Fruit fly (Drosophila melanogaster) whole organism, embryonic: ENCODE measurements around the gene UBL3.

Experiments
- Adf1 ChIP-seq: fragments of 200-800 bp; sonication (Bioruptor generic); IDR thresholded peaks from 2 replicates; pipeline ENCODE4 v1.3.6; 2022; ENCODE audit warnings: missing biosample characterization, missing genetic modification characterization
- Antp ChIP-seq: fragments of 200-800 bp; sonication (Bioruptor generic); optimal IDR thresholded peaks from 3 replicates; lab custom pipeline; 2016; ENCODE audit warnings: missing biosample characterization, missing genetic modification characterization
- Awh ChIP-seq: fragments of 200-800 bp; sonication (Bioruptor generic); IDR thresholded peaks from 2 replicates; pipeline ENCODE4, ENCODE4 v1.3.6; 2022; ENCODE audit warnings: missing biosample characterization, missing genetic modification characterization
- Bdp1 ChIP-seq: fragments of 200-800 bp; sonication (Bioruptor generic); optimal IDR thresholded peaks from 3 replicates; lab custom pipeline; 2016; ENCODE audit warnings: missing biosample characterization, missing genetic modification characterization
- CG10366 ChIP-seq: fragments of 200-800 bp; sonication (Bioruptor generic); IDR thresholded peaks from 2 replicates; pipeline ENCODE4 v1.3.6; 2022; ENCODE audit warnings: missing biosample characterization, missing genetic modification characterization
- CG10462 ChIP-seq: fragments of 200-800 bp; sonication (Bioruptor generic); optimal IDR thresholded peaks from 2 replicates; lab custom pipeline; 2016; ENCODE audit warnings: missing biosample characterization, missing genetic modification characterization
- CG11085 ChIP-seq: fragments of 200-800 bp; sonication (Bioruptor generic); IDR thresholded peaks from 2 replicates; pipeline ENCODE4 v1.3.6; 2022; ENCODE audit warnings: missing biosample characterization, missing genetic modification characterization
- CG11560 ChIP-seq: fragments of 200-800 bp; sonication (Bioruptor generic); IDR thresholded peaks from 3 replicates; pipeline ENCODE4 v1.3.6; 2022; ENCODE audit warnings: missing biosample characterization, missing genetic modification characterization
- CG12219 ChIP-seq: fragments of 200-800 bp; sonication (Bioruptor generic); optimal IDR thresholded peaks from 3 replicates; lab custom pipeline; 2018; ENCODE audit warnings: missing biosample characterization, mild to moderate bottlenecking, missing genetic modification characterization
- CG13287 ChIP-seq: fragments of 200-800 bp; sonication (Bioruptor generic); IDR thresholded peaks from 2 replicates; pipeline ENCODE4 v1.3.6; 2022; ENCODE audit warnings: missing biosample characterization, missing genetic modification characterization; ENCODE audit not compliant: partially characterized antibody
- CG13624 ChIP-seq: fragments of 200-800 bp; sonication (Bioruptor generic); optimal IDR thresholded peaks from 2 replicates; lab custom pipeline; 2016; ENCODE audit warnings: missing biosample characterization, missing genetic modification characterization
- CG15073 ChIP-seq: fragments of 200-800 bp; sonication (Bioruptor generic); optimal IDR thresholded peaks from 2 replicates; lab custom pipeline; 2016; ENCODE audit warnings: missing biosample characterization, missing genetic modification characterization
- CG16815 ChIP-seq: fragments of 200-800 bp; sonication (Bioruptor generic); optimal IDR thresholded peaks from 3 replicates; lab custom pipeline; 2017; ENCODE audit warnings: missing biosample characterization, mild to moderate bottlenecking, missing genetic modification characterization
- CG17829 ChIP-seq: fragments of 200-800 bp; optimal IDR thresholded peaks from 2 replicates; lab custom pipeline; 2019; ENCODE audit warnings: missing biosample characterization, mild to moderate bottlenecking, missing genetic modification characterization, moderate library complexity
- CG1832 ChIP-seq: fragments of 200-800 bp; sonication (Bioruptor generic); optimal IDR thresholded peaks from 2 replicates; lab custom pipeline; 2017; ENCODE audit warnings: missing biosample characterization, mild to moderate bottlenecking, missing genetic modification characterization, inconsistent platforms
- CG2889 ChIP-seq: fragments of 200-800 bp; sonication (Bioruptor generic); IDR thresholded peaks from 3 replicates; pipeline ENCODE4 v1.3.6; 2022; ENCODE audit warnings: missing biosample characterization, missing genetic modification characterization
- CG32767 ChIP-seq: fragments of 200-800 bp; sonication (Bioruptor generic); IDR thresholded peaks from 2 replicates; pipeline ENCODE4 v1.3.6; 2022; ENCODE audit warnings: missing biosample characterization, missing genetic modification characterization
- CG43689 ChIP-seq: fragments of 200-800 bp; sonication (Bioruptor generic); IDR thresholded peaks from 2 replicates; pipeline ENCODE4 v1.3.6; 2022; ENCODE audit warnings: missing biosample characterization, missing genetic modification characterization
- CG4404 ChIP-seq: fragments of 200-800 bp; sonication (Bioruptor generic); IDR thresholded peaks from 2 replicates; pipeline ENCODE4 v1.3.6; 2022; ENCODE audit warnings: missing biosample characterization, missing genetic modification characterization
- CG6654 ChIP-seq: fragments of 200-800 bp; sonication (Bioruptor generic); optimal IDR thresholded peaks from 2 replicates; lab custom pipeline; 2017; ENCODE audit warnings: missing biosample characterization, mild to moderate bottlenecking, missing genetic modification characterization
- CG6689 ChIP-seq: fragments of 200-800 bp; sonication (Bioruptor generic); IDR thresholded peaks from 2 replicates; pipeline ENCODE4 v1.3.6; 2022; ENCODE audit warnings: missing biosample characterization, missing genetic modification characterization
- CHES-1-like ChIP-seq: fragments of 200-800 bp; sonication (Bioruptor generic); optimal IDR thresholded peaks from 2 replicates; lab custom pipeline; 2016; ENCODE audit warnings: missing biosample characterization, missing genetic modification characterization
- Camta ChIP-seq: fragments of 200-800 bp; sonication (Bioruptor generic); optimal IDR thresholded peaks from 2 replicates; lab custom pipeline; 2016; ENCODE audit warnings: missing biosample characterization, missing genetic modification characterization
- CoRest ChIP-seq: fragments of 200-800 bp; sonication (Bioruptor generic); optimal IDR thresholded peaks from 3 replicates; lab custom pipeline; 2018; ENCODE audit warnings: missing biosample characterization, mild to moderate bottlenecking, missing genetic modification characterization, moderate library complexity
- Doc3 ChIP-seq: fragments of 200-800 bp; sonication (Bioruptor generic); IDR thresholded peaks from 3 replicates; pipeline ENCODE4 v1.3.6; 2022; ENCODE audit warnings: missing biosample characterization, missing genetic modification characterization; ENCODE audit not compliant: partially characterized antibody
- Dref ChIP-seq: fragments of 200-800 bp; sonication (Bioruptor generic); IDR thresholded peaks from 2 replicates; pipeline ENCODE4 v1.3.6; 2022; ENCODE audit warnings: missing biosample characterization, missing genetic modification characterization
- HmgD ChIP-seq: fragments of 200-800 bp; sonication (Bioruptor generic); optimal IDR thresholded peaks from 3 replicates; lab custom pipeline; 2016; ENCODE audit warnings: missing biosample characterization, missing genetic modification characterization
- Hmr ChIP-seq: fragments of 200-800 bp; sonication (Bioruptor generic); optimal IDR thresholded peaks from 3 replicates; lab custom pipeline; 2017; ENCODE audit warnings: mild to moderate bottlenecking, missing biosample characterization, missing genetic modification reagents, missing genetic modification characterization
- Hmx ChIP-seq: fragments of 200-800 bp; sonication (Bioruptor generic); optimal IDR thresholded peaks from 2 replicates; lab custom pipeline; 2016; ENCODE audit warnings: missing biosample characterization, missing genetic modification characterization
- MTF-1 ChIP-seq: fragments of 200-800 bp; sonication (Bioruptor generic); optimal IDR thresholded peaks from 2 replicates; lab custom pipeline; 2018; ENCODE audit warnings: missing biosample characterization, mild to moderate bottlenecking, missing genetic modification characterization, borderline replicate concordance
- Mad ChIP-seq: fragments of 200-800 bp; sonication (Bioruptor generic); optimal IDR thresholded peaks from 2 replicates; lab custom pipeline; 2016; ENCODE audit warnings: missing biosample characterization, missing genetic modification characterization
- Rfx ChIP-seq: fragments of 200-800 bp; sonication (Bioruptor generic); IDR thresholded peaks from 2 replicates; pipeline ENCODE4 v1.3.6; 2022; ENCODE audit warnings: missing biosample characterization, missing genetic modification characterization
- Rx ChIP-seq: fragments of 200-800 bp; sonication (Bioruptor generic); IDR thresholded peaks from 2 replicates; pipeline ENCODE4 v1.3.6; 2022; ENCODE audit warnings: missing biosample characterization, missing genetic modification characterization
- Sox100B ChIP-seq: fragments of 200-800 bp; sonication (Bioruptor generic); optimal IDR thresholded peaks from 3 replicates; lab custom pipeline; 2018; ENCODE audit warnings: missing biosample characterization, mild to moderate bottlenecking, missing genetic modification characterization
- Spps ChIP-seq: fragments of 200-800 bp; sonication (Bioruptor generic); optimal IDR thresholded peaks from 2 replicates; lab custom pipeline; 2018; ENCODE audit warnings: missing biosample characterization, mild to moderate bottlenecking, missing genetic modification characterization
- Usf ChIP-seq: fragments of 200-800 bp; sonication (Bioruptor generic); optimal IDR thresholded peaks from 2 replicates; lab custom pipeline; 2017; ENCODE audit warnings: missing genotype, missing biosample characterization, missing genetic modification characterization
- bbx ChIP-seq: fragments of 200-800 bp; sonication (Bioruptor generic); IDR thresholded peaks from 2 replicates; pipeline ENCODE4 v1.3.6; 2022; ENCODE audit warnings: missing biosample characterization, missing genetic modification characterization; ENCODE audit not compliant: partially characterized antibody
- cas ChIP-seq: fragments of 200-800 bp; sonication (Bioruptor generic); IDR thresholded peaks from 2 replicates; pipeline ENCODE4 v1.3.6; 2022; ENCODE audit warnings: missing biosample characterization, missing genetic modification characterization
- chinmo ChIP-seq: fragments of 200-800 bp; sonication (Bioruptor generic); IDR thresholded peaks from 4 replicates; pipeline ENCODE4 v1.3.6; 2022; ENCODE audit warnings: missing biosample characterization, missing genetic modification characterization; ENCODE audit not compliant: partially characterized antibody
- gt ChIP-seq: fragments of 200-800 bp; sonication (Bioruptor generic); IDR thresholded peaks from 2 replicates; pipeline ENCODE4 v1.3.6; 2022; ENCODE audit warnings: missing biosample characterization, missing genetic modification characterization
- ken ChIP-seq: fragments of 200-800 bp; sonication (Bioruptor generic); IDR thresholded peaks from 3 replicates; pipeline ENCODE4 v1.3.6; 2022; ENCODE audit warnings: missing biosample characterization, missing genetic modification characterization
- lab ChIP-seq: fragments of 200-800 bp; sonication (Bioruptor generic); optimal IDR thresholded peaks from 3 replicates; lab custom pipeline; 2017; ENCODE audit warnings: missing biosample characterization, missing genetic modification characterization, mild to moderate bottlenecking, moderate library complexity, missing genetic modification reagents
- nmo ChIP-seq: fragments of 200-800 bp; sonication (Bioruptor generic); optimal IDR thresholded peaks from 2 replicates; lab custom pipeline; 2018; ENCODE audit warnings: missing biosample characterization, mild to moderate bottlenecking, missing genetic modification characterization, moderate library complexity
- pnt ChIP-seq: fragments of 200-800 bp; sonication (Bioruptor generic); optimal IDR thresholded peaks from 3 replicates; lab custom pipeline; 2016; ENCODE audit warnings: missing biosample characterization, missing genetic modification characterization
- pzg ChIP-seq: fragments of 200-800 bp; sonication (Bioruptor generic); optimal IDR thresholded peaks from 3 replicates; lab custom pipeline; 2018; ENCODE audit warnings: missing biosample characterization, mild to moderate bottlenecking, missing genetic modification characterization, moderate library complexity
- schlank ChIP-seq: fragments of 200-800 bp; sonication (Bioruptor generic); optimal IDR thresholded peaks from 2 replicates; lab custom pipeline; 2018; ENCODE audit warnings: missing biosample characterization, mild to moderate bottlenecking, missing genetic modification characterization
- seq ChIP-seq: fragments of 200-800 bp; sonication (Bioruptor generic); IDR thresholded peaks from 2 replicates; pipeline ENCODE4 v1.3.6; 2022; ENCODE audit warnings: missing biosample characterization, missing genetic modification characterization
- tna ChIP-seq: fragments of 200-800 bp; sonication (Bioruptor generic); IDR thresholded peaks from 2 replicates; pipeline ENCODE4 v1.3.6; 2022; ENCODE audit warnings: missing biosample characterization, missing genetic modification characterization; ENCODE audit not compliant: partially characterized antibody
- tup ChIP-seq: fragments of 200-800 bp; sonication (Bioruptor generic); optimal IDR thresholded peaks from 2 replicates; lab custom pipeline; 2016; ENCODE audit warnings: missing biosample characterization, mild to moderate bottlenecking, missing genetic modification characterization, moderate library complexity
- vvl ChIP-seq: fragments of 200-800 bp; sonication (Bioruptor generic); IDR thresholded peaks from 2 replicates; pipeline ENCODE4 v1.3.6; 2022; ENCODE audit warnings: missing biosample characterization, missing genetic modification characterization
- wek ChIP-seq: fragments of 200-800 bp; sonication (Bioruptor generic); optimal IDR thresholded peaks from 3 replicates; lab custom pipeline; 2018; ENCODE audit warnings: missing biosample characterization, mild to moderate bottlenecking, missing genetic modification characterization, moderate library complexity
- yki ChIP-seq: fragments of >200 bp; optimal IDR thresholded peaks from 3 replicates; lab custom pipeline; 2018

Gene UBL3

DNA sequence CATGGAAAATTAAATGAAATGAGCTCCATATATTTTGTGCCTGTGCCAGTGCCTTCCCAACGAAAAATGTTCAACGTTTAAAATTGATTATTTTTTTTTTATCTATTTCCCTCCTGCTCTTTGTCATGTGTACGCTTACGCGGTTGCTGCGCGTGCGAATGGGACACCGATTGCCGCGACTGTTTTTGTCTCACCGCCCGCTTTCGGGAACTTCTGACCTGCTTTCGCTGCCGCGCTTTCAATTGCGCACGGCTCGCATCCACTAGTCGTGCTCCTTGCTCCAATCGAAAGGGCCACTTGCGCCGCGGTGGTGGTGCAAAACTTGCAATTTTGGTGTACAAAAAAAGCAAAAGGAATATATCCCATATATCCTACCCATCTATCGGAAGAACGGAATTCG is 7.5 kb upstream of the UBL3 start (continued):
- peak; percentile 81 for TF ChIP-seq MTF-1 (GFP tag; lab: Kevin White, UChicago)
- no peak for TF ChIP-seq Bdp1 (GFP tag; lab: Kevin White, UChicago)
- TF ChIP-seq CG13624 (GFP tag; lab: Kevin White, UChicago): no peak
- TF ChIP-seq CG2889 (GFP tag; lab: Robert Waterston, UW): no peak
- no peak for TF ChIP-seq Mad (GFP tag; lab: Kevin White, UChicago)
- TF ChIP-seq CG16815: no peak
- no peak for TF ChIP-seq seq
- TF ChIP-seq CG17829 (tag; lab: Kevin White, UChicago): no peak
- TF ChIP-seq Rfx (GFP tag; lab: Robert Waterston, UW): peak; percentile 44; the same call in 1 of the 2 replicates
- peak; percentile 16 for TF ChIP-seq CoRest
- TF ChIP-seq CG12219 (GFP tag; lab: Kevin White, UChicago): no peak
- TF ChIP-seq pzg (GFP tag; lab: Kevin White, UChicago): peak; percentile 37
- no peak for TF ChIP-seq Awh (GFP tag; lab: Robert Waterston, UW)
- TF ChIP-seq CG32767 (GFP tag; lab: Robert Waterston, UW): peak; percentile 85
- 0 out of 2 replicates have a peak, but pooled peaks have one; percentile 23 for TF ChIP-seq CG6689 (GFP tag; lab: Robert Waterston, UW)
- no peak for TF ChIP-seq ken (GFP tag; lab: Robert Waterston, UW)
- no peak for TF ChIP-seq chinmo (GFP tag; lab: Robert Waterston, UW)
- no peak for TF ChIP-seq yki
- no peak for TF ChIP-seq Spps (tag; lab: Kevin White, UChicago)
- peak; percentile 31; the same call in 1 of the 2 replicates for TF ChIP-seq bbx (GFP tag; lab: Robert Waterston, UW)
- TF ChIP-seq schlank (tag; lab: Kevin White, UChicago): no peak
- TF ChIP-seq CG11085 (GFP tag; lab: Robert Waterston, UW): no peak
- TF ChIP-seq CG4404 (GFP tag; lab: Robert Waterston, UW): no peak
- TF ChIP-seq CHES-1-like (GFP tag; lab: Kevin White, UChicago): peak; percentile 47
- TF ChIP-seq HmgD (GFP tag; lab: Kevin White, UChicago): no peak
- no peak for TF ChIP-seq CG10462
- TF ChIP-seq Adf1 (GFP tag; lab: Robert Waterston, UW): peak; percentile 69
- TF ChIP-seq CG43689 (GFP tag; lab: Robert Waterston, UW): no peak
- peak; percentile 99 for TF ChIP-seq CG1832 (GFP tag; lab: Kevin White, UChicago)
- TF ChIP-seq Hmr: peak; percentile 61
- TF ChIP-seq CG13287 (GFP tag; lab: Robert Waterston, UW): peak; percentile 25
- no peak for TF ChIP-seq Doc3
- no peak for TF ChIP-seq Hmx (GFP tag; lab: Kevin White, UChicago)
- TF ChIP-seq Dref (GFP tag; lab: Robert Waterston, UW): peak; percentile 37; the same call in 1 of the 2 replicates
- no peak for TF ChIP-seq wek (GFP tag; lab: Kevin White, UChicago)
- TF ChIP-seq Sox100B (GFP tag; lab: Kevin White, UChicago): no peak
- no peak for TF ChIP-seq CG6654 (GFP tag; lab: Kevin White, UChicago)
- peak; percentile 33 for TF ChIP-seq nmo (GFP tag; lab: Kevin White, UChicago)
- TF ChIP-seq CG15073 (GFP tag; lab: Kevin White, UChicago): no peak
- TF ChIP-seq CG10366 (GFP tag; lab: Robert Waterston, UW): no peak
- peak; percentile 47 for TF ChIP-seq lab (GFP tag; lab: Kevin White, UChicago)
- TF ChIP-seq CG11560 (tag; lab: Robert Waterston, UW): no peak
- no peak for TF ChIP-seq Usf (GFP tag; lab: Kevin White, UChicago)
- TF ChIP-seq Rx (GFP tag; lab: Robert Waterston, UW): no peak
- TF ChIP-seq Camta (GFP tag; lab: Kevin White, UChicago): no peak
- TF ChIP-seq Antp (GFP tag; lab: Kevin White, UChicago): no peak
- TF ChIP-seq pnt (GFP tag; lab: Kevin White, UChicago): no peak
- no peak for TF ChIP-seq cas
- TF ChIP-seq gt: no peak
- 0 out of 2 replicates have a peak, but pooled peaks have one; percentile 23 for TF ChIP-seq tna (GFP tag; lab: Robert Waterston, UW)
- TF ChIP-seq vvl: peak; percentile 49
- no peak for TF ChIP-seq tup (GFP tag; lab: Kevin White, UChicago)
